Worm (Caenorhabditis elegans): ENCODE results near the gene eps-8.

ce11 chrIV:14838095-14838494, 41.2 kb upstream of the eps-8 start:
- TF ChIP-seq unc-86 (tag; optimal IDR thresholded peaks at IDR 0.05): peak; percentile 69
- no peak for TF ChIP-seq ceh-30 (tag; optimal IDR thresholded peaks at IDR 0.05)
- no peak for TF ChIP-seq pag-3 (tag; optimal IDR thresholded peaks at IDR 0.05; ENCODE audit: borderline replicate concordance)
- no peak for TF ChIP-seq nhr-11 (tag; optimal IDR thresholded peaks at IDR 0.05)
- peak; percentile 24 for TF ChIP-seq pqm-1 (tag; optimal IDR thresholded peaks at IDR 0.05)
- TF ChIP-seq elt-2 (tag; optimal IDR thresholded peaks at IDR 0.05): peak; percentile 70
- TF ChIP-seq zip-5 (tag; optimal IDR thresholded peaks at IDR 0.05): peak; percentile 40

All from whole organism, late embryonic.